Worm (Caenorhabditis elegans): ENCODE results near the gene Y66C5A.1.

- TF ChIP-seq ceh-36 (tag; optimal IDR thresholded peaks at IDR 0.05) (no peak), ama-1 (optimal IDR thresholded peaks at IDR 0.05) (no peak), flt-1 (GFP tag; IDR thresholded peaks at IDR 0.05) (no peak), aly-1 (tag; optimal IDR thresholded peaks at IDR 0.05) (no peak), sea-1 (GFP tag; conservative IDR thresholded peaks at IDR 0.05) (no peak)
Observed at ce11 chrX:14484827-14485226, 29.5 kb upstream of the Y66C5A.1 start, which contains the start of gene M163.8.

All from whole organism, early embryonic.